Fruit fly (Drosophila melanogaster) whole organism, embryonic: ENCODE data around the gene CG32639.

Experiments used
- Abd-B ChIP-seq: fragments of 200-800 bp; sonication (Bioruptor generic); optimal IDR thresholded peaks from 2 replicates; lab custom pipeline; 2018; ENCODE audit warnings: missing biosample characterization, mild to moderate bottlenecking, missing genetic modification characterization, moderate library complexity
- CG1024 ChIP-seq: fragments of 200-800 bp; sonication (Bioruptor generic); IDR thresholded peaks from 2 replicates; pipeline ENCODE4 v1.3.6; 2022; ENCODE audit warnings: missing biosample characterization, missing genetic modification characterization
- CG10267 ChIP-seq: fragments of 200-800 bp; sonication (Bioruptor generic); optimal IDR thresholded peaks from 2 replicates; lab custom pipeline; 2018; ENCODE audit warnings: missing biosample characterization, mild to moderate bottlenecking, missing genetic modification characterization, moderate library complexity
- CG10979 ChIP-seq: fragments of 200-800 bp; sonication (Bioruptor generic); optimal IDR thresholded peaks from 2 replicates; lab custom pipeline; 2018; ENCODE audit warnings: missing biosample characterization, mild to moderate bottlenecking, missing genetic modification characterization, moderate library complexity
- CG12391 ChIP-seq: fragments of 200-800 bp; sonication (Bioruptor generic); optimal IDR thresholded peaks from 3 replicates; lab custom pipeline; 2018; ENCODE audit warnings: missing biosample characterization, mild to moderate bottlenecking, missing genetic modification characterization, moderate library complexity
- CG13296 ChIP-seq: fragments of 200-800 bp; sonication (Bioruptor generic); optimal IDR thresholded peaks from 3 replicates; lab custom pipeline; 2018; ENCODE audit warnings: missing biosample characterization, mild to moderate bottlenecking, missing genetic modification characterization
- CG13775 ChIP-seq: fragments of 200-800 bp; sonication (Bioruptor generic); optimal IDR thresholded peaks from 3 replicates; lab custom pipeline; 2017; ENCODE audit warnings: missing biosample characterization, mild to moderate bottlenecking, missing genetic modification characterization
- CG14441 ChIP-seq: fragments of 200-800 bp; sonication (Bioruptor generic); IDR thresholded peaks from 2 replicates; pipeline ENCODE4 v1.3.6; 2022; ENCODE audit warnings: missing biosample characterization, missing genetic modification characterization
- CG14965 ChIP-seq: fragments of 200-800 bp; sonication (Bioruptor generic); optimal IDR thresholded peaks from 2 replicates; lab custom pipeline; 2016; ENCODE audit warnings: missing biosample characterization, missing genetic modification characterization, borderline replicate concordance
- CG15269 ChIP-seq: fragments of 200-800 bp; sonication (Bioruptor generic); optimal IDR thresholded peaks from 2 replicates; lab custom pipeline; 2018; ENCODE audit warnings: missing biosample characterization, mild to moderate bottlenecking, missing genetic modification characterization, moderate library complexity
- CG18262 ChIP-seq: fragments of 200-800 bp; optimal IDR thresholded peaks from 3 replicates; lab custom pipeline; 2019; ENCODE audit warnings: missing biosample characterization, mild to moderate bottlenecking, missing genetic modification characterization, moderate library complexity
- CG2120 ChIP-seq: fragments of 200-800 bp; sonication (Bioruptor generic); optimal IDR thresholded peaks from 3 replicates; lab custom pipeline; 2016; ENCODE audit warnings: missing biosample characterization, missing genetic modification characterization
- CG2129 ChIP-seq: fragments of 200-800 bp; sonication (Bioruptor generic); IDR thresholded peaks from 2 replicates; pipeline ENCODE4 v1.3.6; 2022; ENCODE audit warnings: missing biosample characterization, missing genetic modification characterization; ENCODE audit not compliant: partially characterized antibody
- CG30020 ChIP-seq: fragments of 200-800 bp; optimal IDR thresholded peaks from 2 replicates; lab custom pipeline; 2019; ENCODE audit warnings: missing biosample characterization, mild to moderate bottlenecking, missing genetic modification characterization, moderate library complexity
- CG31224 ChIP-seq: fragments of 200-800 bp; sonication (Bioruptor generic); IDR thresholded peaks from 2 replicates; pipeline ENCODE4 v1.3.6; 2022; ENCODE audit warnings: missing biosample characterization, missing genetic modification characterization
- CG3163 ChIP-seq: fragments of 200-800 bp; sonication (Bioruptor generic); optimal IDR thresholded peaks from 3 replicates; lab custom pipeline; 2016; ENCODE audit warnings: missing biosample characterization, missing genetic modification characterization
- CG4404 ChIP-seq: fragments of 200-800 bp; sonication (Bioruptor generic); IDR thresholded peaks from 2 replicates; pipeline ENCODE4 v1.3.6; 2022; ENCODE audit warnings: missing biosample characterization, missing genetic modification characterization
- CG5245 ChIP-seq: fragments of 200-800 bp; sonication (Bioruptor generic); optimal IDR thresholded peaks from 3 replicates; lab custom pipeline; 2016; ENCODE audit warnings: missing biosample characterization, missing genetic modification characterization
- CG7271 ChIP-seq: fragments of 200-800 bp; sonication (Bioruptor generic); optimal IDR thresholded peaks from 2 replicates; lab custom pipeline; 2018; ENCODE audit warnings: missing biosample characterization, mild to moderate bottlenecking, missing genetic modification characterization, moderate library complexity
- CG7839 ChIP-seq: fragments of 200-800 bp; sonication (Bioruptor generic); optimal IDR thresholded peaks from 3 replicates; lab custom pipeline; 2018; ENCODE audit warnings: missing biosample characterization, mild to moderate bottlenecking, missing genetic modification characterization, moderate library complexity
- CG9437 ChIP-seq: fragments of 200-800 bp; sonication (Bioruptor generic); optimal IDR thresholded peaks from 2 replicates; lab custom pipeline; 2018; ENCODE audit warnings: missing biosample characterization, mild to moderate bottlenecking, missing genetic modification characterization
- CG9876 ChIP-seq: fragments of 200-800 bp; sonication (Bioruptor generic); optimal IDR thresholded peaks from 2 replicates; lab custom pipeline; 2016; ENCODE audit warnings: missing biosample characterization, missing genetic modification characterization
- CTCF ChIP-seq: fragments of 200-800 bp; sonication (Bioruptor generic); optimal IDR thresholded peaks from 2 replicates; lab custom pipeline; 2017; ENCODE audit warnings: missing biosample characterization, mild to moderate bottlenecking, missing genetic modification characterization, moderate library complexity
- Dek ChIP-seq: fragments of 200-800 bp; sonication (Bioruptor generic); optimal IDR thresholded peaks from 3 replicates; lab custom pipeline; 2019; ENCODE audit warnings: missing biosample characterization, mild to moderate bottlenecking, missing genetic modification characterization, moderate library complexity
- ERR ChIP-seq: fragments of 200-800 bp; sonication (Bioruptor generic); optimal IDR thresholded peaks from 2 replicates; lab custom pipeline; 2016; ENCODE audit warnings: missing biosample characterization, missing genetic modification characterization
- Fer2 ChIP-seq: fragments of 200-800 bp; sonication (Bioruptor generic); optimal IDR thresholded peaks from 2 replicates; lab custom pipeline; 2018; ENCODE audit warnings: missing biosample characterization, mild to moderate bottlenecking, missing genetic modification characterization, moderate library complexity
- Gug ChIP-seq: fragments of 200-800 bp; sonication (Bioruptor generic); IDR thresholded peaks from 4 replicates; pipeline ENCODE4 v1.3.6; 2022; ENCODE audit warnings: missing biosample characterization, missing genetic modification characterization
- HHEX ChIP-seq: fragments of 200-800 bp; sonication (Bioruptor generic); optimal IDR thresholded peaks from 3 replicates; lab custom pipeline; 2017; ENCODE audit warnings: missing biosample characterization, mild to moderate bottlenecking, missing genetic modification characterization, missing genetic modification reagents
- HLH3B ChIP-seq: fragments of 200-800 bp; sonication (Bioruptor generic); IDR thresholded peaks from 2 replicates; pipeline ENCODE4 v1.3.6; 2022; ENCODE audit warnings: missing biosample characterization, missing genetic modification characterization
- Hmx ChIP-seq: fragments of 200-800 bp; sonication (Bioruptor generic); optimal IDR thresholded peaks from 2 replicates; lab custom pipeline; 2016; ENCODE audit warnings: missing biosample characterization, missing genetic modification characterization
- Hr39 ChIP-seq: fragments of >200 bp; optimal IDR thresholded peaks from 2 replicates; lab custom pipeline; 2017
- Jarid2 ChIP-seq: fragments of 200-800 bp; sonication (Bioruptor generic); optimal IDR thresholded peaks from 3 replicates; lab custom pipeline; 2017; ENCODE audit warnings: mild to moderate bottlenecking, missing biosample characterization, missing genetic modification reagents, missing genetic modification characterization
- Nf-YA ChIP-seq: fragments of 200-800 bp; sonication (Bioruptor generic); IDR thresholded peaks from 2 replicates; pipeline ENCODE4 v1.3.6; 2022; ENCODE audit warnings: missing biosample characterization, missing genetic modification characterization
- Optix ChIP-seq: fragments of 200-800 bp; sonication (Bioruptor generic); IDR thresholded peaks from 3 replicates; pipeline ENCODE4 v1.3.6; 2022; ENCODE audit warnings: missing biosample characterization, missing genetic modification characterization
- PHDP ChIP-seq: fragments of 200-800 bp; sonication (Bioruptor generic); optimal IDR thresholded peaks from 3 replicates; lab custom pipeline; 2018; ENCODE audit warnings: missing biosample characterization, mild to moderate bottlenecking, missing genetic modification characterization, moderate library complexity
- Sin3A ChIP-seq: fragments of >200 bp; optimal IDR thresholded peaks from 2 replicates; lab custom pipeline; 2018
- amos ChIP-seq: fragments of 200-800 bp; sonication (Bioruptor generic); IDR thresholded peaks from 2 replicates; pipeline ENCODE4 v1.3.6; 2022; ENCODE audit warnings: missing biosample characterization, missing genetic modification characterization; ENCODE audit not compliant: partially characterized antibody
- aop ChIP-seq: fragments of 200-800 bp; sonication (Bioruptor generic); IDR thresholded peaks from 2 replicates; pipeline ENCODE4 v1.3.6; 2022; ENCODE audit warnings: missing biosample characterization, missing genetic modification characterization
- bcd ChIP-seq: fragments of 200-800 bp; sonication (Bioruptor generic); optimal IDR thresholded peaks from 2 replicates; lab custom pipeline; 2017; ENCODE audit warnings: missing biosample characterization, mild to moderate bottlenecking, missing genetic modification characterization
- cas ChIP-seq: fragments of 200-800 bp; sonication (Bioruptor generic); IDR thresholded peaks from 2 replicates; pipeline ENCODE4 v1.3.6; 2022; ENCODE audit warnings: missing biosample characterization, missing genetic modification characterization
- gro ChIP-seq: fragments of 200-800 bp; sonication (Bioruptor generic); optimal IDR thresholded peaks from 2 replicates; lab custom pipeline; 2016; ENCODE audit warnings: missing biosample characterization, missing genetic modification characterization
- her ChIP-seq: fragments of 200-800 bp; sonication (Bioruptor generic); optimal IDR thresholded peaks from 2 replicates; lab custom pipeline; 2016; ENCODE audit warnings: missing biosample characterization, missing genetic modification characterization
- jumu ChIP-seq: fragments of 200-800 bp; sonication (Bioruptor generic); optimal IDR thresholded peaks from 3 replicates; lab custom pipeline; 2016; ENCODE audit warnings: missing biosample characterization, missing genetic modification characterization
- lmd ChIP-seq: fragments of 200-800 bp; sonication (Bioruptor generic); IDR thresholded peaks from 2 replicates; pipeline ENCODE4 v1.3.6; 2022; ENCODE audit warnings: missing biosample characterization, missing genetic modification characterization
- odd ChIP-seq: fragments of 200-800 bp; sonication (Bioruptor generic); optimal IDR thresholded peaks from 2 replicates; lab custom pipeline; 2017; ENCODE audit warnings: missing biosample characterization, mild to moderate bottlenecking, missing genetic modification characterization
- pan ChIP-seq, 4 experiments: fragments of >200 bp in 3 of 4; fragments of 200-800 bp in 1 of 4; sonication (Bioruptor generic) in 1 of 4; optimal IDR thresholded peaks in 3 of 4; IDR thresholded peaks in 1 of 4; 2 replicates each; pipeline versions ENCODE4 v1.3.6 to Lab custom; 2017 to 2022; ENCODE audit warnings: missing biosample characterization in 2 of 4, missing genetic modification characterization in 2 of 4, mixed read lengths in 1 of 4
- repo ChIP-seq: fragments of 200-800 bp; sonication (Bioruptor generic); optimal IDR thresholded peaks from 2 replicates; lab custom pipeline; 2016; ENCODE audit warnings: missing biosample characterization, missing genetic modification characterization
- slbo ChIP-seq: fragments of 200-800 bp; sonication (Bioruptor generic); IDR thresholded peaks from 2 replicates; pipeline ENCODE4 v1.3.6; 2022; ENCODE audit warnings: missing biosample characterization, missing genetic modification characterization
- slp2 ChIP-seq: fragments of 200-800 bp; sonication (Bioruptor generic); optimal IDR thresholded peaks from 2 replicates; lab custom pipeline; 2016; ENCODE audit warnings: missing biosample characterization, missing genetic modification characterization
- tio ChIP-seq: fragments of 200-800 bp; sonication (Bioruptor generic); optimal IDR thresholded peaks from 2 replicates; lab custom pipeline; 2017; ENCODE audit warnings: missing biosample characterization, missing genetic modification characterization, inconsistent platforms
- toy ChIP-seq: fragments of 200-800 bp; sonication (Bioruptor generic); IDR thresholded peaks from 2 replicates; pipeline ENCODE4 v1.3.6; 2022; ENCODE audit warnings: missing biosample characterization, missing genetic modification characterization
- trh ChIP-seq: fragments of 200-800 bp; sonication (Bioruptor generic); optimal IDR thresholded peaks from 2 replicates; lab custom pipeline; 2016; ENCODE audit warnings: missing biosample characterization, missing genetic modification characterization

The CG32639 gene

DNA sequence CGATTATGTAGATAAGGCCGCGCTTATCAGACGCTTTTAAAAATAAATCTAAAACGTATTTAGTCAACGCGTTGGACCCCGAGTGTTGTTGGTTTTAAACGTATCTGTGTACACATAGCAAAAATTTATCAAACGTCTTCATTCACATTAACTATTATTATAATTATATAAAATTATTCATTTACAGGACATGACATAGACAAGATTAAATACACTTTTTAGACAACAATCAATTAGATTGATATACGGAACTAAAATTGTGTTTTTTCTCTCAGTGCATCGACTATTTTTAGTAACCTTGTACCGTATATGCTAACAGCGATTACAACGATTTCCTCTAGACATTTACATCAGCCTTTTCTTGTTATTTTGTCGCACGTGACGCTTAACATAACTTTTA lies 40.3 kb upstream of the CG32639 start (continued):
- TF ChIP-seq CG14965 (GFP tag; lab: Kevin White, UChicago) (no peak), HHEX (peak; percentile 81), CG9876 (no peak), aop (GFP tag; lab: Robert Waterston, UW) (no peak), slbo (GFP tag; lab: Robert Waterston, UW) (peak; percentile 89), Nf-YA (peak; percentile 51; the same call in 1 of the 2 replicates), CG2120 (peak; percentile 73), CG30020 (tag; lab: Kevin White, UChicago) (no peak), trh (GFP tag; lab: Kevin White, UChicago) (no peak), CG4404 (GFP tag; lab: Robert Waterston, UW) (peak; percentile 35), cas (GFP tag; lab: Robert Waterston, UW) (peak; percentile 57; the same call in 1 of the 2 replicates), gro (GFP tag; lab: Kevin White, UChicago) (no peak), bcd (GFP tag; lab: Kevin White, UChicago) (peak; percentile 63), Optix (GFP tag; lab: Robert Waterston, UW) (no peak), CG2129 (GFP tag; lab: Robert Waterston, UW) (no peak), Jarid2 (GFP tag; lab: Kevin White, UChicago) (peak; percentile 20), Sin3A (lab: Kevin White, UChicago) (no peak), toy (peak; percentile 66; the same call in 1 of the 2 replicates), CG12391 (peak; percentile 78), CG15269 (tag; lab: Kevin White, UChicago) (peak; percentile 88), PHDP (peak; percentile 78), CG18262 (tag; lab: Kevin White, UChicago) (peak; percentile 72), Gug (GFP tag; lab: Robert Waterston, UW) (no peak), Hr39 (no peak), tio (GFP tag; lab: Kevin White, UChicago) (peak; percentile 57), CG31224 (GFP tag; lab: Robert Waterston, UW) (peak; percentile 59), CG3163 (GFP tag; lab: Kevin White, UChicago) (no peak), lmd (GFP tag; lab: Robert Waterston, UW) (peak; percentile 84), her (no peak), CG5245 (GFP tag; lab: Kevin White, UChicago) (no peak), HLH3B (GFP tag; lab: Robert Waterston, UW) (peak; percentile 64), CG13296 (peak; percentile 87), slp2 (no peak), CG7271 (peak; percentile 15), CG14441 (GFP tag; lab: Robert Waterston, UW) (peak; percentile 76), CG10979 (tag; lab: Kevin White, UChicago) (peak; percentile 64), CTCF (GFP tag; lab: Kevin White, UChicago) (no peak), amos (GFP tag; lab: Robert Waterston, UW) (no peak), CG13775 (peak; percentile 66), CG1024 (GFP tag; lab: Robert Waterston, UW) (peak; percentile 48; the same call in 1 of the 2 replicates), Fer2 (peak; percentile 60), pan (optimal IDR thresholded peaks at IDR 0.05; lab: Kevin White, UChicago) (no peak), pan (GFP tag; optimal IDR thresholded peaks at IDR 0.05 in 1 of 2, IDR thresholded peaks at IDR 0.05 in 1 of 2) (peak in 1 of 2 experiments; percentile 74), CG9437 (GFP tag; lab: Kevin White, UChicago) (peak; percentile 67), Hmx (GFP tag; lab: Kevin White, UChicago) (no peak), CG10267 (tag; lab: Kevin White, UChicago) (peak; percentile 66), CG7839 (peak; percentile 87), jumu (GFP tag; lab: Kevin White, UChicago) (no peak), Abd-B (GFP tag; lab: Kevin White, UChicago) (peak; percentile 56), ERR (GFP tag; lab: Kevin White, UChicago) (no peak), Dek (tag; lab: Kevin White, UChicago) (peak; percentile 80), repo (no peak), odd (GFP tag; lab: Kevin White, UChicago) (peak; percentile 57)
